Worm (Caenorhabditis elegans) whole organism, L2 larva: Measurements from ENCODE around the gene ZK669.3.
A peak's percentile ranks its signal among the peaks of the same experiment; 100 is the strongest.

ENCODE experiments used
- C34F6.9 ChIP-seq: fragments of 150-350 bp; optimal IDR thresholded peaks from 2 replicates; lab custom pipeline; 2014; ENCODE audit warnings: missing biosample characterization, missing genetic modification characterization
- F13H6.1 ChIP-seq: sonication (generic microtip); optimal IDR thresholded peaks from 2 replicates; lab custom pipeline; 2016; ENCODE audit warnings: missing genetic modification characterization, missing compliant biosample characterization
- R02D3.7 ChIP-seq: fragments of 150-350 bp; optimal IDR thresholded peaks from 2 replicates; lab custom pipeline; 2014; ENCODE audit warnings: missing biosample characterization, missing genetic modification characterization
- Y55F3AM.14 ChIP-seq: fragments of 200-800 bp; sonication (Bioruptor generic); optimal IDR thresholded peaks from 2 replicates; lab custom pipeline; 2018; ENCODE audit warnings: mild to moderate bottlenecking, missing genetic modification characterization, missing compliant biosample characterization
- ZK546.5 ChIP-seq: sonication (generic microtip); optimal IDR thresholded peaks from 2 replicates; lab custom pipeline; 2017; ENCODE audit warnings: missing biosample characterization, missing genetic modification characterization
- alr-1 ChIP-seq: fragments of 150-350 bp; optimal IDR thresholded peaks from 2 replicates; lab custom pipeline; 2014; ENCODE audit warnings: missing biosample characterization, missing genetic modification characterization
- ama-1 ChIP-seq: fragments of 150-350 bp; optimal IDR thresholded peaks from 2 replicates; lab custom pipeline; 2018; ENCODE audit warnings: inconsistent platforms
- blmp-1 ChIP-seq: sonication (generic microtip); optimal IDR thresholded peaks from 2 replicates; lab custom pipeline; 2017; ENCODE audit warnings: missing genetic modification characterization, mild to moderate bottlenecking, missing compliant biosample characterization, antibody characterized with exemption, moderate library complexity; ENCODE audit not compliant: insufficient read depth
- ceh-16 ChIP-seq: fragments of 150-350 bp; optimal IDR thresholded peaks from 2 replicates; lab custom pipeline; 2014; ENCODE audit warnings: missing biosample characterization, missing genetic modification characterization
- ceh-82 ChIP-seq: fragments of 150-350 bp; optimal IDR thresholded peaks from 2 replicates; lab custom pipeline; 2014; ENCODE audit warnings: missing biosample characterization, missing genetic modification characterization
- crh-2 ChIP-seq: sonication (generic microtip); optimal IDR thresholded peaks from 2 replicates; lab custom pipeline; 2017; ENCODE audit warnings: missing biosample characterization, missing genetic modification characterization
- dmd-4 ChIP-seq: sonication (generic microtip); optimal IDR thresholded peaks from 2 replicates; lab custom pipeline; 2017; ENCODE audit warnings: missing biosample characterization, missing genetic modification characterization
- elt-1 ChIP-seq: fragments of 150-350 bp; optimal IDR thresholded peaks from 2 replicates; lab custom pipeline; 2014; ENCODE audit warnings: missing biosample characterization, missing genetic modification characterization
- elt-3 ChIP-seq: sonication (generic microtip); optimal IDR thresholded peaks from 2 replicates; lab custom pipeline; 2017; ENCODE audit warnings: missing biosample characterization, missing genetic modification characterization
- gmeb-1 ChIP-seq: fragments of 150-350 bp; optimal IDR thresholded peaks from 2 replicates; lab custom pipeline; 2014; ENCODE audit warnings: missing biosample characterization, missing genetic modification characterization
- lin-13 ChIP-seq: fragments of 150-350 bp; optimal IDR thresholded peaks from 2 replicates; lab custom pipeline; 2014; ENCODE audit warnings: missing biosample characterization, missing genetic modification reagents, missing genetic modification characterization
- lin-39 ChIP-seq: fragments of 150-350 bp; optimal IDR thresholded peaks from 2 replicates; lab custom pipeline; 2014; ENCODE audit warnings: missing biosample characterization, missing genetic modification reagents, missing genetic modification characterization
- mab-5 ChIP-seq: fragments of 150-350 bp; optimal IDR thresholded peaks from 2 replicates; lab custom pipeline; 2014; ENCODE audit warnings: missing biosample characterization, missing genetic modification characterization
- mdl-1 ChIP-seq, 2 experiments: fragments of 150-350 bp in 1 of 2; sonication (generic microtip) in 1 of 2; optimal IDR thresholded peaks; 2 replicates each; lab custom pipeline; 2017; ENCODE audit warnings: missing biosample characterization in 2 of 2, missing genetic modification characterization in 2 of 2
- nhr-11 ChIP-seq: fragments of 150-350 bp; optimal IDR thresholded peaks from 2 replicates; lab custom pipeline; 2014; ENCODE audit warnings: missing biosample characterization, missing genetic modification characterization
- nhr-129 ChIP-seq: fragments of 150-350 bp; optimal IDR thresholded peaks from 2 replicates; lab custom pipeline; 2014; ENCODE audit warnings: missing biosample characterization, missing genetic modification characterization
- nhr-237 ChIP-seq: fragments of 150-350 bp; optimal IDR thresholded peaks from 2 replicates; lab custom pipeline; 2014; ENCODE audit warnings: missing biosample characterization, missing genetic modification characterization
- nhr-25 ChIP-seq: fragments of 150-350 bp; sonication (generic microtip); optimal IDR thresholded peaks from 3 replicates; lab custom pipeline; 2014; ENCODE audit warnings: missing biosample characterization, missing genetic modification characterization
- nhr-6 ChIP-seq: fragments of 150-350 bp; optimal IDR thresholded peaks from 2 replicates; lab custom pipeline; 2014; ENCODE audit warnings: missing biosample characterization, missing genetic modification characterization
- sem-4 ChIP-seq: fragments of 150-350 bp; optimal IDR thresholded peaks from 2 replicates; lab custom pipeline; 2014; ENCODE audit warnings: missing biosample characterization, missing genetic modification reagents, missing genetic modification characterization
- sma-3 ChIP-seq: sonication (generic microtip); optimal IDR thresholded peaks from 2 replicates; lab custom pipeline; 2016; ENCODE audit warnings: missing genetic modification reagents, missing genetic modification characterization, missing compliant biosample characterization
- sma-9 ChIP-seq, 2 experiments: fragments of 150-350 bp in 1 of 2; sonication (generic microtip) in 1 of 2; optimal IDR thresholded peaks; 2 replicates each; lab custom pipeline; 2014 to 2016; ENCODE audit warnings: missing genetic modification characterization in 2 of 2, mild to moderate bottlenecking in 1 of 2, missing biosample characterization in 1 of 2, missing compliant biosample characterization in 1 of 2, missing genetic modification reagents in 1 of 2, moderate library complexity in 1 of 2
- unc-39 ChIP-seq: fragments of 150-350 bp; optimal IDR thresholded peaks from 2 replicates; lab custom pipeline; 2014; ENCODE audit warnings: missing biosample characterization, missing genetic modification characterization
- unc-55 ChIP-seq: fragments of 150-350 bp; sonication (generic microtip); optimal IDR thresholded peaks from 3 replicates; lab custom pipeline; 2014; ENCODE audit warnings: missing biosample characterization, missing genetic modification reagents, missing genetic modification characterization
- unc-62 ChIP-seq: fragments of 150-350 bp; optimal IDR thresholded peaks from 2 replicates; lab custom pipeline; 2014; ENCODE audit warnings: missing biosample characterization, missing genetic modification reagents, missing genetic modification characterization
- zag-1 ChIP-seq: fragments of 150-350 bp; optimal IDR thresholded peaks from 2 replicates; lab custom pipeline; 2014; ENCODE audit warnings: missing biosample characterization, missing genetic modification characterization
- ztf-1 ChIP-seq: fragments of 200-800 bp; sonication (Bioruptor generic); conservative IDR thresholded peaks from 2 replicates; pipeline ENCODE4 v1.3.6; 2022; ENCODE audit warnings: missing genetic modification characterization, missing compliant biosample characterization
- ztf-4 ChIP-seq: fragments of 150-350 bp; optimal IDR thresholded peaks from 2 replicates; lab custom pipeline; 2014; ENCODE audit warnings: missing biosample characterization, missing genetic modification characterization

Gene ZK669.3

DNA sequence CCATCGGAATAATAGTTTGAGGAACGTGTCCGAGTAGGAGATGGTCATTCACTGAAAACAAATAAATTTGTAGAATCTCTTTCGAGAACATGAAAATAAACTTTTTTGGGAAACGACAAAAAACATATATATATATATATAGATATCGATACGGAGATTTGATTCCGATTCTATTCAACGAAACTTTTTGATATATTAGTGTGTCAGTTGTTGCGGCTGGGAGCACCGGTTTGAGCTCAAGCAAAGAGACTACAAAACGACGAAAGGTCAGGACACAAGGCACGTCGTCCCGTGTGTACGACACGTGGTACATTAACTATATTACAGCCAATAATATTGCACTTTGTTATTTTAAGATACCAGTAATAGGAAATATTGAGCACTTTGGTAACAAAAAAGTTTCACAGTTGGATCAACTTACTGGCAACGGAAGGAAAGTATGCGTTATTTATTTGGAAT, 33.4 kb upstream of the ZK669.3 start, which contains the start of gene best-23 (continued):
- TF ChIP-seq sem-4 (tag; lab: Kevin White, UChicago) (peak; percentile 3), alr-1 (tag; lab: Kevin White, UChicago) (no peak), ztf-4 (tag; lab: Kevin White, UChicago) (no peak), ceh-82 (tag; lab: Kevin White, UChicago) (no peak), blmp-1 (tag; lab: Kevin White, UChicago) (no peak), nhr-11 (tag; lab: Kevin White, UChicago) (no peak), zag-1 (tag; lab: Kevin White, UChicago) (no peak), Y55F3AM.14 (GFP tag; lab: Kevin White, UChicago) (no peak), C34F6.9 (peak; percentile 28)

DNA sequence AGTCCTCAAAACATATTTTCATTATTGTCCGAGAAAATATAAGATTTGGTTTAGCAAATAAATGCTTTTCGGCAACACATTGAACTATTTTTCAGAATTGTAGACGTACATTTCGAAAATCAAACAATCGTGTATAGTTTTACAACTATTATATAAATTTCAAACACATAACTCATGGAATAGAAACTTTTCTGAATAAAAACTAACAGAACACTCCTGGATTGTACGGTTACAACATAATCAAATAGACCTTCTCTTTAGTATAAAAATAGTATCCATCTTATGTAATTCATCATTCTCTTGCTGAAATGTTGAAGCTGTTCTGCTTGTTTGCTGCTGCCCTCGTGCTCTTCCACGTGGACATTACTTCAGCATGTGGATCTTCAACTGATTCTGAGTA, 29.9 kb upstream of the ZK669.3 start, which contains the start of gene ZK675.4:
TSS of gene ZK675.4 (plus strand) at position 301 of the 400 bp plus-strand sequence.
- TF ChIP-seq ZK546.5 (tag; lab: Kevin White, UChicago) (no peak), zag-1 (tag; lab: Kevin White, UChicago) (no peak), mab-5 (tag; lab: Kevin White, UChicago) (no peak), nhr-6 (tag; lab: Kevin White, UChicago) (no peak), ztf-1 (GFP tag; lab: Robert Waterston, UW) (no peak), nhr-237 (tag; lab: Kevin White, UChicago) (no peak), sem-4 (tag; lab: Kevin White, UChicago) (no peak), lin-13 (GFP tag; lab: Kevin White, UChicago) (no peak), unc-62 (GFP tag; lab: Kevin White, UChicago) (no peak), dmd-4 (tag; lab: Kevin White, UChicago) (no peak), ceh-16 (tag; lab: Kevin White, UChicago) (no peak), sma-3 (GFP tag; lab: Kevin White, UChicago) (no peak), F13H6.1 (tag; lab: Kevin White, UChicago) (no peak), R02D3.7 (tag; lab: Kevin White, UChicago) (no peak), unc-39 (no peak), ama-1 (lab: Kevin White, UChicago) (no peak)

ce11 chrII:7920178-7920577, 20.8 kb upstream of the ZK669.3 start:
- no peak for TF ChIP-seq ztf-4 (tag; lab: Kevin White, UChicago)
- TF ChIP-seq elt-1 (tag; lab: Kevin White, UChicago) = no peak
- TF ChIP-seq lin-39 (tag; lab: Kevin White, UChicago) = no peak
- TF ChIP-seq C34F6.9 = peak; percentile 24
- TF ChIP-seq unc-55 = peak; percentile 25
- TF ChIP-seq mdl-1 (tag; optimal IDR thresholded peaks at IDR 0.05; lab: Kevin White, UChicago) = no peak
- TF ChIP-seq crh-2 = no peak
- no peak for TF ChIP-seq nhr-25 (tag; lab: Kevin White, UChicago)
- TF ChIP-seq elt-3 (tag; lab: Kevin White, UChicago) = no peak
- no peak for TF ChIP-seq sma-9 (GFP tag; optimal IDR thresholded peaks at IDR 0.05; lab: Kevin White, UChicago)
- TF ChIP-seq sma-9 (tag; optimal IDR thresholded peaks at IDR 0.05; lab: Kevin White, UChicago) = no peak

- TF ChIP-seq lin-13 (GFP tag; lab: Kevin White, UChicago) (no peak), crh-2 (peak; percentile 1), sma-9 (GFP tag; optimal IDR thresholded peaks at IDR 0.05; lab: Kevin White, UChicago) (peak; percentile 4), sma-9 (tag; optimal IDR thresholded peaks at IDR 0.05; lab: Kevin White, UChicago) (no peak), nhr-129 (tag; lab: Kevin White, UChicago) (peak; percentile 21), gmeb-1 (no peak)
Measured at ce11 chrII:7921155-7921554, 19.8 kb upstream of the ZK669.3 start.

- no peak for TF ChIP-seq unc-62 (GFP tag; lab: Kevin White, UChicago)
Measured at ce11 chrII:7928600-7928999, 12.3 kb upstream of the ZK669.3 start, which contains the start of gene spv-1. Gene spv-1, minus strand, starts transcription at chrII:7928700.
